Worm (Caenorhabditis elegans) whole organism, late embryonic: ENCODE measurements around the gene F49F1.12.

Experiments used
- T23F11.4 ChIP-seq: fragments of 200-800 bp; sonication (Bioruptor generic); optimal IDR thresholded peaks from 2 replicates; lab custom pipeline; 2018; ENCODE audit warnings: mild to moderate bottlenecking, missing genetic modification characterization, missing compliant biosample characterization
- Y22D7AL.16 ChIP-seq: sonication (generic microtip); optimal IDR thresholded peaks from 2 replicates; lab custom pipeline; 2016; ENCODE audit warnings: missing genetic modification characterization, missing compliant biosample characterization
- ahr-1 ChIP-seq: sonication (generic microtip); optimal IDR thresholded peaks from 2 replicates; lab custom pipeline; 2016; ENCODE audit warnings: missing genetic modification characterization, missing compliant biosample characterization
- dmd-4 ChIP-seq: sonication (generic microtip); optimal IDR thresholded peaks from 2 replicates; lab custom pipeline; 2016; ENCODE audit warnings: borderline replicate concordance, missing genetic modification characterization, missing compliant biosample characterization
- ets-4 ChIP-seq: sonication (generic microtip); optimal IDR thresholded peaks from 2 replicates; lab custom pipeline; 2016; ENCODE audit warnings: missing genetic modification characterization, missing compliant biosample characterization
- fax-1 ChIP-seq: sonication (generic microtip); optimal IDR thresholded peaks from 2 replicates; lab custom pipeline; 2016; ENCODE audit warnings: missing genotype, missing genetic modification characterization, missing compliant biosample characterization
- fkh-10 ChIP-seq: fragments of 150-350 bp; optimal IDR thresholded peaks from 2 replicates; lab custom pipeline; 2014; ENCODE audit warnings: missing biosample characterization, missing genetic modification reagents, missing genetic modification characterization
- nhr-11 ChIP-seq: fragments of 150-350 bp; optimal IDR thresholded peaks from 2 replicates; lab custom pipeline; 2014; ENCODE audit warnings: missing biosample characterization, missing genetic modification characterization
- odd-2 ChIP-seq: sonication (generic microtip); optimal IDR thresholded peaks from 2 replicates; lab custom pipeline; 2017; ENCODE audit warnings: antibody characterized with exemption, mild to moderate bottlenecking, missing genetic modification characterization, missing compliant biosample characterization
- pha-4 ChIP-seq: fragments of 150-350 bp; optimal IDR thresholded peaks from 2 replicates; lab custom pipeline; 2018; ENCODE audit warnings: missing biosample characterization, missing genetic modification reagents, missing genetic modification characterization
- ref-2 ChIP-seq: sonication (generic microtip); optimal IDR thresholded peaks from 2 replicates; lab custom pipeline; 2016; ENCODE audit warnings: missing genetic modification characterization, missing compliant biosample characterization
- tbx-2 ChIP-seq: sonication (generic microtip); optimal IDR thresholded peaks from 2 replicates; lab custom pipeline; 2016; ENCODE audit warnings: missing genetic modification characterization, missing compliant biosample characterization
- unc-42 ChIP-seq: sonication (generic microtip); optimal IDR thresholded peaks from 2 replicates; lab custom pipeline; 2016; ENCODE audit warnings: missing genotype, missing genetic modification characterization, missing compliant biosample characterization
- unc-55 ChIP-seq: sonication (generic microtip); optimal IDR thresholded peaks from 2 replicates; lab custom pipeline; 2017; ENCODE audit warnings: missing biosample characterization, missing genetic modification reagents, missing genetic modification characterization

- no peak for TF ChIP-seq Y22D7AL.16 (tag; lab: Kevin White, UChicago)
- no peak for TF ChIP-seq ahr-1
- TF ChIP-seq unc-55 (GFP tag; lab: Kevin White, UChicago), result no peak
- TF ChIP-seq fkh-10, result no peak
- no peak for TF ChIP-seq dmd-4 (tag; lab: Kevin White, UChicago)
- TF ChIP-seq fax-1 (tag; lab: Kevin White, UChicago), result no peak
- TF ChIP-seq ref-2 (tag; lab: Kevin White, UChicago), result no peak
- TF ChIP-seq nhr-11 (tag; lab: Kevin White, UChicago), result no peak
- TF ChIP-seq ets-4 (tag; lab: Kevin White, UChicago), result no peak
- no peak for TF ChIP-seq odd-2
- no peak for TF ChIP-seq T23F11.4 (GFP tag; lab: Kevin White, UChicago)
- no peak for TF ChIP-seq tbx-2 (tag; lab: Kevin White, UChicago)
- no peak for TF ChIP-seq unc-42 (tag; lab: Kevin White, UChicago)
- TF ChIP-seq pha-4 (tag; lab: Kevin White, UChicago), result no peak
Observed at ce11 chrIV:4108767-4109166, 34.1 kb downstream of the F49F1.12 start, which contains the start of gene C35B1.7.
